Fruit fly (Drosophila melanogaster) Kc167 (cell line): Measurements from ENCODE around the gene SKIP.

Experiments
- Myc ChIP-seq: fragments of >200 bp; optimal IDR thresholded peaks from 2 replicates; lab custom pipeline; 2017; ENCODE audit warnings: missing external identifiers
- h ChIP-seq: fragments of >200 bp; optimal IDR thresholded peaks from 3 replicates; lab custom pipeline; 2018; ENCODE audit warnings: missing external identifiers
- psq ChIP-seq: fragments of >200 bp; optimal IDR thresholded peaks from 2 replicates; lab custom pipeline; 2017; ENCODE audit warnings: missing external identifiers

dm6 chr3R:22135503-22135902 lies 1.9 kb downstream of the SKIP start:
- TF ChIP-seq psq, result no peak
- no peak for TF ChIP-seq h (lab: Kevin White, UChicago)
- no peak for TF ChIP-seq Myc (lab: Kevin White, UChicago)
